Worm (Caenorhabditis elegans): ENCODE measurements around the gene dlc-1.

dlc-1 gene

ce11 chrIII:6420201-6420600 lies 43.4 kb downstream of the dlc-1 start:
- TF ChIP-seq W03F9.2 (tag; optimal IDR thresholded peaks at IDR 0.05) (no peak), him-1 (tag; optimal IDR thresholded peaks at IDR 0.05) (no peak)

ce11 chrIII:6419409-6419944 lies 44.1 kb downstream of the dlc-1 start, which contains the start of gene atgl-1:
atgl-1 (minus strand) TSS chrIII:6419459.
- TF ChIP-seq dao-5 (tag; optimal IDR thresholded peaks at IDR 0.05): no peak
- TF ChIP-seq W03F9.2 (tag; optimal IDR thresholded peaks at IDR 0.05): no peak
- no peak for TF ChIP-seq him-1 (tag; optimal IDR thresholded peaks at IDR 0.05)

ce11 chrIII:6418254-6418653 lies 45.3 kb downstream of the dlc-1 start:
- no peak for TF ChIP-seq him-1 (tag; optimal IDR thresholded peaks at IDR 0.05)
- TF ChIP-seq W03F9.2 (tag; optimal IDR thresholded peaks at IDR 0.05): no peak
- no peak for TF ChIP-seq dao-5 (tag; optimal IDR thresholded peaks at IDR 0.05)

- TF ChIP-seq him-1 (tag; optimal IDR thresholded peaks at IDR 0.05) (no peak), W03F9.2 (tag; optimal IDR thresholded peaks at IDR 0.05) (no peak), dao-5 (tag; optimal IDR thresholded peaks at IDR 0.05) (no peak)
These were observed 48.1 kb downstream of the dlc-1 start, which contains the start of gene nas-4 for ce11 chrIII:6415306-6415973. nas-4 (minus strand) TSS chrIII:6415656.

Measured in whole organism, L4/young adult.